Fruit fly (Drosophila melanogaster) S2 (cell line): Measurements from ENCODE around the gene Kap3.

ENCODE experiments used
- CG8478 ChIP-seq: fragments of >200 bp; optimal IDR thresholded peaks from 2 replicates; lab custom pipeline; 2018
- CTCF ChIP-seq, 2 experiments: fragments of >200 bp; optimal IDR thresholded peaks; 2 replicates each; lab custom pipeline; 2018

DNA sequence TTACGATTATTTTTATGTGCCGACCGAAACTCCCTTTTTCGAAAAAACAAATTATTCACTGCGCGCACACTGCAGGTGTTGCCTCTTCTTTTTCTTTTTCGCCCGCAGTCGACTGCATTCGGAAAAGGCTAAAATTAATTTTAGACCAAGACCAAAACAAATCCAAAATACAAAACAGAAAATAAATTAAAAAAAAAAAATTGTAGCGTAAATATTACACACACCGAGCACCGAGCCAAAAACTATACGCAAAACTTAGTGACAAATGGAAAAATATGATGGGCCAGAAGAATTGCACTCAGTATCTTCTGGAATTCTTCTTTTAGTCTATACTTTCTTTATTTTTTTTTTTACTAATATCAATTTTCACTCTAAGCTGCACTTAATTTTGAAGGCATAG lies 37.2 kb downstream of the Kap3 start, which contains the start of gene CG44422:
- no peak for TF ChIP-seq CG8478 (lab: Kevin White, UChicago)
- TF ChIP-seq CTCF (optimal IDR thresholded peaks at IDR 0.05; lab: Kevin White, UChicago), result no peak
